Worm (Caenorhabditis elegans): Measurements from ENCODE around the gene Y53C12B.1.

Y53C12B.1 gene

ce11 chrII:9706207-9706606, 39.7 kb downstream of the Y53C12B.1 start, which contains the start of gene Y53C12A.3:
Gene Y53C12A.3 (minus strand): TSS chrII:9706240.
- TF ChIP-seq nfya-1 (tag; optimal IDR thresholded peaks at IDR 0.05) (peak; percentile 0), unc-86 (tag; optimal IDR thresholded peaks at IDR 0.05) (no peak)

ce11 chrII:9704746-9705145, 41.1 kb downstream of the Y53C12B.1 start, which contains the start of gene Y53C12A.10:
Gene Y53C12A.10 (minus strand): TSS chrII:9704846.
- TF ChIP-seq pha-4 (tag; optimal IDR thresholded peaks at IDR 0.05) = no peak
- no peak for TF ChIP-seq ceh-9 (tag; optimal IDR thresholded peaks at IDR 0.05)

- TF ChIP-seq hlh-8 (tag; optimal IDR thresholded peaks at IDR 0.05) (no peak), sox-2 (GFP tag; IDR thresholded peaks at IDR 0.05) (no peak), hlh-30 (tag; optimal IDR thresholded peaks at IDR 0.05; ENCODE audit: insufficient read depth) (no peak), dve-1 (tag; optimal IDR thresholded peaks at IDR 0.05) (no peak), ahr-1 (tag; optimal IDR thresholded peaks at IDR 0.05) (no peak), fax-1 (tag; optimal IDR thresholded peaks at IDR 0.05) (no peak)
Measured at ce11 chrII:9703601-9704000, 42.3 kb downstream of the Y53C12B.1 start, which contains the start of gene mop-25.2. Gene mop-25.2 (minus strand): TSS chrII:9703701.

ce11 chrII:9700363-9700762, 45.5 kb downstream of the Y53C12B.1 start, which contains the start of the genes Y53C12A.8 and Y53C12A.7:
Gene Y53C12A.8 (minus strand): TSS chrII:9700463.
Gene Y53C12A.7 (plus strand): TSS chrII:9700543.
- TF ChIP-seq rnt-1 (tag; optimal IDR thresholded peaks at IDR 0.05) (no peak), ceh-2 (tag; optimal IDR thresholded peaks at IDR 0.05) (no peak)

- TF ChIP-seq unc-55 (GFP tag; optimal IDR thresholded peaks at IDR 0.05) (no peak), unc-42 (tag; optimal IDR thresholded peaks at IDR 0.05) (peak; percentile 55)
Measured at ce11 chrII:9695942-9696341, 49.9 kb downstream of the Y53C12B.1 start.

Data from whole organism, late embryonic.